Comparison of ENCODE assay signal across 1 fruit fly cellular context in genomic region chr3R:13063746-13064592, dm6.
A peak's percentile ranks its signal among the peaks of the same experiment; 100 is the strongest.
TF ChIP-seq lines count a peak whose summit lies in the region.

No protein-coding gene starts in this region.

TF ChIP-seq in whole organism, embryonic, 481 proteins besides CTCF, POLR2A, EP300 and RAD21 (continued from another document and continues in another):
- peak in 1 of 2 experiments; percentile 78 for TF ChIP-seq Dfd (GFP tag; optimal IDR thresholded peaks at IDR 0.05; lab: Kevin White, UChicago)
- TF ChIP-seq YL-1 (GFP tag; optimal IDR thresholded peaks at IDR 0.05; lab: Kevin White, UChicago) = no peak
- TF ChIP-seq NC2β (GFP tag; optimal IDR thresholded peaks at IDR 0.05; lab: Kevin White, UChicago) = no peak
- no peak for TF ChIP-seq cas (GFP tag; IDR thresholded peaks at IDR 0.05; lab: Robert Waterston, UW)
- no peak for TF ChIP-seq pan (optimal IDR thresholded peaks at IDR 0.05; lab: Kevin White, UChicago)
- TF ChIP-seq pan (GFP tag; optimal IDR thresholded peaks at IDR 0.05 in 1 of 2, IDR thresholded peaks at IDR 0.05 in 1 of 2) = peak in 1 of 2 experiments; percentile 22
- TF ChIP-seq NK7.1 (GFP tag; optimal IDR thresholded peaks at IDR 0.05; lab: Kevin White, UChicago) = no peak
- TF ChIP-seq CG6813 (GFP tag; optimal IDR thresholded peaks at IDR 0.05; lab: Kevin White, UChicago) = no peak
- no peak for TF ChIP-seq Sox100B (GFP tag; optimal IDR thresholded peaks at IDR 0.05; lab: Kevin White, UChicago)
- TF ChIP-seq CG17568 (GFP tag; optimal IDR thresholded peaks at IDR 0.05; lab: Kevin White, UChicago) = no peak
- TF ChIP-seq CG10959 (GFP tag; IDR thresholded peaks at IDR 0.05; lab: Robert Waterston, UW) = peak; percentile 31; the same call in 1 of the 2 replicates
- TF ChIP-seq twi (tag; optimal IDR thresholded peaks at IDR 0.05; lab: Kevin White, UChicago) = peak; percentile 50
- no peak for TF ChIP-seq onecut (GFP tag; IDR thresholded peaks at IDR 0.05; lab: Robert Waterston, UW)
- TF ChIP-seq CG10565 (GFP tag; optimal IDR thresholded peaks at IDR 0.05; lab: Kevin White, UChicago) = no peak
- no peak for TF ChIP-seq en (GFP tag; optimal IDR thresholded peaks at IDR 0.05; lab: Kevin White, UChicago)
- no peak for TF ChIP-seq CG11247 (GFP tag; IDR thresholded peaks at IDR 0.05; lab: Robert Waterston, UW)
- TF ChIP-seq CG18262 (tag; optimal IDR thresholded peaks at IDR 0.05; lab: Kevin White, UChicago) = peak; percentile 7
- peak in 1 of 2 experiments; percentile 75 for TF ChIP-seq tll (GFP tag; optimal IDR thresholded peaks at IDR 0.05; lab: Kevin White, UChicago)
- TF ChIP-seq Scr (GFP tag; IDR thresholded peaks at IDR 0.05; lab: Robert Waterston, UW; ENCODE audit: partially characterized antibody) = no peak
- TF ChIP-seq CG5953 (GFP tag; IDR thresholded peaks at IDR 0.05; lab: Robert Waterston, UW) = no peak
- no peak for TF ChIP-seq CG14710 (tag; optimal IDR thresholded peaks at IDR 0.05; lab: Kevin White, UChicago)
- TF ChIP-seq CG18764 (GFP tag; optimal IDR thresholded peaks at IDR 0.05; lab: Kevin White, UChicago) = no peak
- no peak for TF ChIP-seq CG33213 (GFP tag; optimal IDR thresholded peaks at IDR 0.05; lab: Kevin White, UChicago)
- TF ChIP-seq gt (GFP tag; IDR thresholded peaks at IDR 0.05; lab: Robert Waterston, UW) = no peak
- TF ChIP-seq Dbx (GFP tag; IDR thresholded peaks at IDR 0.05; lab: Robert Waterston, UW) = no peak
- no peak for TF ChIP-seq CG8388 (GFP tag; optimal IDR thresholded peaks at IDR 0.05; lab: Kevin White, UChicago)
- no peak for TF ChIP-seq CG11504 (tag; optimal IDR thresholded peaks at IDR 0.05; lab: Kevin White, UChicago)
- TF ChIP-seq nau (GFP tag; optimal IDR thresholded peaks at IDR 0.05; lab: Kevin White, UChicago) = peak; percentile 7
- no peak for TF ChIP-seq CG5245 (GFP tag; optimal IDR thresholded peaks at IDR 0.05; lab: Kevin White, UChicago)
- TF ChIP-seq Vsx1 (GFP tag; optimal IDR thresholded peaks at IDR 0.05; lab: Kevin White, UChicago) = no peak
- TF ChIP-seq stc (GFP tag; IDR thresholded peaks at IDR 0.05; lab: Robert Waterston, UW) = 0 out of 2 replicates have a peak, but pooled peaks have one; percentile 14
- no peak for TF ChIP-seq bowl (GFP tag; IDR thresholded peaks at IDR 0.05; lab: Robert Waterston, UW)
- peak; percentile 3 for TF ChIP-seq Sry-δ (GFP tag; optimal IDR thresholded peaks at IDR 0.05; lab: Kevin White, UChicago)
- TF ChIP-seq CG4424 (GFP tag; optimal IDR thresholded peaks at IDR 0.05; lab: Kevin White, UChicago) = no peak
- no peak for TF ChIP-seq scrt (GFP tag; optimal IDR thresholded peaks at IDR 0.05; lab: Kevin White, UChicago)
- TF ChIP-seq sisA (GFP tag; IDR thresholded peaks at IDR 0.05; lab: Robert Waterston, UW) = peak; percentile 33; the same call in 1 of the 2 replicates
- no peak for TF ChIP-seq ro (GFP tag; IDR thresholded peaks at IDR 0.05; lab: Robert Waterston, UW)
- TF ChIP-seq Mrtf (GFP tag; IDR thresholded peaks at IDR 0.05; lab: Robert Waterston, UW) = no peak
- no peak for TF ChIP-seq sima (GFP tag; optimal IDR thresholded peaks at IDR 0.05; lab: Kevin White, UChicago)
- TF ChIP-seq mam (GFP tag; optimal IDR thresholded peaks at IDR 0.05; lab: Kevin White, UChicago) = no peak
- TF ChIP-seq CG7271 (tag; optimal IDR thresholded peaks at IDR 0.05; lab: Kevin White, UChicago) = no peak
- no peak for TF ChIP-seq CG16779 (GFP tag; IDR thresholded peaks at IDR 0.05; lab: Robert Waterston, UW)
- no peak for TF ChIP-seq CG12071 (GFP tag; optimal IDR thresholded peaks at IDR 0.05; lab: Kevin White, UChicago)
- no peak for TF ChIP-seq tup (GFP tag; optimal IDR thresholded peaks at IDR 0.05; lab: Kevin White, UChicago)
- TF ChIP-seq Bteb2 (GFP tag; optimal IDR thresholded peaks at IDR 0.05; lab: Kevin White, UChicago) = no peak
- TF ChIP-seq Usf (GFP tag; optimal IDR thresholded peaks at IDR 0.05; lab: Kevin White, UChicago) = no peak
- TF ChIP-seq NC2α (GFP tag; optimal IDR thresholded peaks at IDR 0.05; lab: Kevin White, UChicago) = no peak
- no peak for TF ChIP-seq CG1024 (GFP tag; IDR thresholded peaks at IDR 0.05; lab: Robert Waterston, UW)
- TF ChIP-seq Kr (GFP tag; optimal IDR thresholded peaks at IDR 0.05; lab: Kevin White, UChicago) = no peak
- no peak for TF ChIP-seq amos (GFP tag; IDR thresholded peaks at IDR 0.05; lab: Robert Waterston, UW; ENCODE audit: partially characterized antibody)
- TF ChIP-seq CG7357 (GFP tag; IDR thresholded peaks at IDR 0.05; lab: Robert Waterston, UW) = no peak
- TF ChIP-seq kah (GFP tag; optimal IDR thresholded peaks at IDR 0.05; lab: Kevin White, UChicago) = peak; percentile 45
- no peak for TF ChIP-seq Tbp (GFP tag; optimal IDR thresholded peaks at IDR 0.05; lab: Kevin White, UChicago)
- peak; percentile 19 for TF ChIP-seq HmgZ (tag; optimal IDR thresholded peaks at IDR 0.05; lab: Kevin White, UChicago)
- no peak for TF ChIP-seq CG12219 (GFP tag; optimal IDR thresholded peaks at IDR 0.05; lab: Kevin White, UChicago)
- no peak for TF ChIP-seq CG8944 (GFP tag; optimal IDR thresholded peaks at IDR 0.05; lab: Kevin White, UChicago)
- TF ChIP-seq CG10979 (tag; optimal IDR thresholded peaks at IDR 0.05; lab: Kevin White, UChicago) = peak; percentile 26
- no peak for TF ChIP-seq ac (GFP tag; optimal IDR thresholded peaks at IDR 0.05; lab: Kevin White, UChicago)
- TF ChIP-seq hbn (GFP tag; IDR thresholded peaks at IDR 0.05; lab: Robert Waterston, UW; ENCODE audit: partially characterized antibody) = 0 out of 2 replicates have a peak, but pooled peaks have one; percentile 27
- no peak for TF ChIP-seq CG9609 (GFP tag; optimal IDR thresholded peaks at IDR 0.05; lab: Kevin White, UChicago)
- TF ChIP-seq h (optimal IDR thresholded peaks at IDR 0.05; lab: Kevin White, UChicago) = no peak
- no peak for TF ChIP-seq Hmx (GFP tag; optimal IDR thresholded peaks at IDR 0.05; lab: Kevin White, UChicago)
- no peak for TF ChIP-seq CG14014 (GFP tag; IDR thresholded peaks at IDR 0.05; lab: Robert Waterston, UW)
- no peak for TF ChIP-seq ind (GFP tag; optimal IDR thresholded peaks at IDR 0.05; lab: Kevin White, UChicago)
- no peak for TF ChIP-seq Oli (tag; optimal IDR thresholded peaks at IDR 0.05; lab: Kevin White, UChicago)
- no peak for TF ChIP-seq Dip3 (GFP tag; optimal IDR thresholded peaks at IDR 0.05; lab: Kevin White, UChicago)
- TF ChIP-seq CG13296 (GFP tag; optimal IDR thresholded peaks at IDR 0.05; lab: Kevin White, UChicago) = no peak
- TF ChIP-seq sens (GFP tag; lab: Kevin White, UChicago) = peak; percentile 70
- TF ChIP-seq Rfx (GFP tag; IDR thresholded peaks at IDR 0.05; lab: Robert Waterston, UW) = no peak
- TF ChIP-seq Doc3 (GFP tag; IDR thresholded peaks at IDR 0.05; lab: Robert Waterston, UW; ENCODE audit: partially characterized antibody) = no peak
- TF ChIP-seq hth (optimal IDR thresholded peaks at IDR 0.05; lab: Kevin White, UChicago) = no peak
- TF ChIP-seq pho (GFP tag; optimal IDR thresholded peaks at IDR 0.05; lab: Kevin White, UChicago) = no peak
- no peak for TF ChIP-seq Fer1 (GFP tag; optimal IDR thresholded peaks at IDR 0.05; lab: Kevin White, UChicago)
- TF ChIP-seq CG3065 (GFP tag; optimal IDR thresholded peaks at IDR 0.05; lab: Kevin White, UChicago) = no peak
- 0 out of 2 replicates have a peak, but pooled peaks have one; percentile 29 for TF ChIP-seq peb (GFP tag; IDR thresholded peaks at IDR 0.05; lab: Robert Waterston, UW)
- peak; percentile 95 for TF ChIP-seq seq (GFP tag; IDR thresholded peaks at IDR 0.05; lab: Robert Waterston, UW)
- no peak for TF ChIP-seq fd96Cb (tag; optimal IDR thresholded peaks at IDR 0.05; lab: Kevin White, UChicago)
- no peak for TF ChIP-seq maf-S (GFP tag; optimal IDR thresholded peaks at IDR 0.05; lab: Kevin White, UChicago)
- no peak for TF ChIP-seq ham (GFP tag; IDR thresholded peaks at IDR 0.05; lab: Robert Waterston, UW)
- TF ChIP-seq Spps (tag; optimal IDR thresholded peaks at IDR 0.05; lab: Kevin White, UChicago) = no peak
- no peak for TF ChIP-seq ash1 (GFP tag; optimal IDR thresholded peaks at IDR 0.05; lab: Kevin White, UChicago)
- TF ChIP-seq CG1602 (GFP tag; optimal IDR thresholded peaks at IDR 0.05; lab: Kevin White, UChicago) = no peak
- peak; percentile 21 for TF ChIP-seq Asciz (GFP tag; optimal IDR thresholded peaks at IDR 0.05; lab: Kevin White, UChicago)
- no peak for TF ChIP-seq CG15514 (GFP tag; optimal IDR thresholded peaks at IDR 0.05; lab: Kevin White, UChicago)
- no peak for TF ChIP-seq HLH3B (GFP tag; IDR thresholded peaks at IDR 0.05; lab: Robert Waterston, UW)
- no peak for TF ChIP-seq cato (GFP tag; optimal IDR thresholded peaks at IDR 0.05; lab: Kevin White, UChicago; ENCODE audit: borderline replicate concordance)
- no peak for TF ChIP-seq az2 (GFP tag; optimal IDR thresholded peaks at IDR 0.05; lab: Kevin White, UChicago)
- TF ChIP-seq CG1603 (tag; optimal IDR thresholded peaks at IDR 0.05; lab: Kevin White, UChicago) = no peak
- no peak for TF ChIP-seq dm (GFP tag; optimal IDR thresholded peaks at IDR 0.05; lab: Kevin White, UChicago)
- no peak for TF ChIP-seq run (tag; optimal IDR thresholded peaks at IDR 0.05; lab: Kevin White, UChicago)
- no peak for TF ChIP-seq D19A (tag; optimal IDR thresholded peaks at IDR 0.05; lab: Kevin White, UChicago)
- peak; percentile 73 for TF ChIP-seq row (GFP tag; IDR thresholded peaks at IDR 0.05; lab: Robert Waterston, UW)
- peak; percentile 35 to 63 for TF ChIP-seq Trl (optimal IDR thresholded peaks at IDR 0.05; lab: Kevin White, UChicago)
- TF ChIP-seq Trl (GFP tag; optimal IDR thresholded peaks at IDR 0.05; lab: Kevin White, UChicago) = no peak
- TF ChIP-seq GATAe (GFP tag; conservative IDR thresholded peaks at IDR 0.05; lab: Robert Waterston, UW) = no peak
- TF ChIP-seq pita (GFP tag; optimal IDR thresholded peaks at IDR 0.05; lab: Kevin White, UChicago) = no peak
- TF ChIP-seq CG34224 (GFP tag; IDR thresholded peaks at IDR 0.05; lab: Robert Waterston, UW; ENCODE audit: partially characterized antibody) = no peak
- no peak for TF ChIP-seq NfI (GFP tag; optimal IDR thresholded peaks at IDR 0.05; lab: Kevin White, UChicago)
- TF ChIP-seq gem (tag; optimal IDR thresholded peaks at IDR 0.05; lab: Kevin White, UChicago) = no peak
- TF ChIP-seq Ets97D (GFP tag; optimal IDR thresholded peaks at IDR 0.05; lab: Kevin White, UChicago) = peak; percentile 52
- TF ChIP-seq gro (GFP tag; optimal IDR thresholded peaks at IDR 0.05; lab: Kevin White, UChicago) = peak; percentile 17
- TF ChIP-seq BtbVII (GFP tag; optimal IDR thresholded peaks at IDR 0.05; lab: Kevin White, UChicago) = no peak
- TF ChIP-seq tx (GFP tag; optimal IDR thresholded peaks at IDR 0.05; lab: Kevin White, UChicago) = no peak
- TF ChIP-seq Six4 (GFP tag; optimal IDR thresholded peaks at IDR 0.05; lab: Kevin White, UChicago) = no peak
- no peak for TF ChIP-seq Blimp-1 (GFP tag; optimal IDR thresholded peaks at IDR 0.05; lab: Kevin White, UChicago)
- TF ChIP-seq prd (optimal IDR thresholded peaks at IDR 0.05; lab: Kevin White, UChicago) = no peak
- TF ChIP-seq prd (GFP tag; IDR thresholded peaks at IDR 0.05; lab: Robert Waterston, UW) = peak; percentile 36; the same call in 2 of the 3 replicates
- TF ChIP-seq Myb (GFP tag; optimal IDR thresholded peaks at IDR 0.05; lab: Kevin White, UChicago) = no peak
- TF ChIP-seq CG30403 (GFP tag; optimal IDR thresholded peaks at IDR 0.05; lab: Kevin White, UChicago) = no peak
- TF ChIP-seq sens-2 (GFP tag; IDR thresholded peaks at IDR 0.05; lab: Robert Waterston, UW) = no peak
- TF ChIP-seq CG17829 (tag; optimal IDR thresholded peaks at IDR 0.05; lab: Kevin White, UChicago) = peak; percentile 28
- no peak for TF ChIP-seq pzg (GFP tag; optimal IDR thresholded peaks at IDR 0.05; lab: Kevin White, UChicago)
- no peak for TF ChIP-seq danr (GFP tag; IDR thresholded peaks at IDR 0.05; lab: Robert Waterston, UW)
- TF ChIP-seq CG6654 (GFP tag; optimal IDR thresholded peaks at IDR 0.05; lab: Kevin White, UChicago) = no peak
- TF ChIP-seq Ets65A (GFP tag; lab: Kevin White, UChicago) = peak; percentile 90
- peak; percentile 64; the same call in 1 of the 2 replicates for TF ChIP-seq Bgb (GFP tag; IDR thresholded peaks at IDR 0.05; lab: Robert Waterston, UW; ENCODE audit: partially characterized antibody)
- no peak for TF ChIP-seq dan (GFP tag; IDR thresholded peaks at IDR 0.05; lab: Robert Waterston, UW)
- TF ChIP-seq CG34422 (GFP tag; IDR thresholded peaks at IDR 0.05; lab: Robert Waterston, UW) = no peak
- no peak for TF ChIP-seq ap (GFP tag; IDR thresholded peaks at IDR 0.05; lab: Robert Waterston, UW)
- TF ChIP-seq B-H1 (GFP tag; IDR thresholded peaks at IDR 0.05; lab: Robert Waterston, UW) = no peak
- TF ChIP-seq lov (optimal IDR thresholded peaks at IDR 0.05; lab: Kevin White, UChicago) = no peak
- TF ChIP-seq lov (GFP tag; IDR thresholded peaks at IDR 0.05; lab: Robert Waterston, UW) = no peak
- no peak for TF ChIP-seq CG17612 (GFP tag; IDR thresholded peaks at IDR 0.05; lab: Robert Waterston, UW)
- no peak for TF ChIP-seq repo (GFP tag; optimal IDR thresholded peaks at IDR 0.05; lab: Kevin White, UChicago)
- TF ChIP-seq CG3407 (GFP tag; optimal IDR thresholded peaks at IDR 0.05; lab: Kevin White, UChicago) = no peak
- TF ChIP-seq Deaf1 (tag; optimal IDR thresholded peaks at IDR 0.05; lab: Kevin White, UChicago) = peak; percentile 49
- peak; percentile 5 for TF ChIP-seq fd102C (GFP tag; optimal IDR thresholded peaks at IDR 0.05; lab: Kevin White, UChicago)
- TF ChIP-seq HHEX (GFP tag; optimal IDR thresholded peaks at IDR 0.05; lab: Kevin White, UChicago) = no peak
- TF ChIP-seq jumu (GFP tag; optimal IDR thresholded peaks at IDR 0.05; lab: Kevin White, UChicago) = no peak
- no peak for TF ChIP-seq shn (GFP tag; optimal IDR thresholded peaks at IDR 0.05; lab: Kevin White, UChicago)
- TF ChIP-seq cwo (GFP tag; optimal IDR thresholded peaks at IDR 0.05; lab: Kevin White, UChicago) = no peak
- no peak for TF ChIP-seq CG31224 (GFP tag; IDR thresholded peaks at IDR 0.05; lab: Robert Waterston, UW)
- no peak for TF ChIP-seq CG11723 (GFP tag; optimal IDR thresholded peaks at IDR 0.05; lab: Kevin White, UChicago)
- peak; percentile 7 for TF ChIP-seq Hey (tag; optimal IDR thresholded peaks at IDR 0.05; lab: Kevin White, UChicago)
- TF ChIP-seq CG5180 (GFP tag; optimal IDR thresholded peaks at IDR 0.05; lab: Kevin White, UChicago) = no peak
- TF ChIP-seq CG3163 (GFP tag; optimal IDR thresholded peaks at IDR 0.05; lab: Kevin White, UChicago) = no peak
- peak; percentile 83 for TF ChIP-seq kni (GFP tag; optimal IDR thresholded peaks at IDR 0.05; lab: Kevin White, UChicago)
- no peak for TF ChIP-seq btn (GFP tag; optimal IDR thresholded peaks at IDR 0.05; lab: Kevin White, UChicago)
